Worm (Caenorhabditis elegans) whole organism, mixed stage, embryonic: ENCODE results near the gene C31H1.5.

ENCODE experiments used
- blmp-1 ChIP-seq: fragments of 150-350 bp; optimal IDR thresholded peaks from 2 replicates; lab custom pipeline; 2014; ENCODE audit warnings: missing biosample characterization, missing genetic modification characterization
- ces-1 ChIP-seq: fragments of 150-350 bp; optimal IDR thresholded peaks from 2 replicates; lab custom pipeline; 2014; ENCODE audit warnings: missing biosample characterization, missing genetic modification reagents, missing genetic modification characterization
- elt-3 ChIP-seq: fragments of 150-350 bp; optimal IDR thresholded peaks from 2 replicates; lab custom pipeline; 2014; ENCODE audit warnings: missing biosample characterization, missing genetic modification characterization
- ham-2 ChIP-seq: fragments of 200-800 bp; sonication (Bioruptor generic); optimal IDR thresholded peaks from 2 replicates; lab custom pipeline; 2018; ENCODE audit warnings: mild to moderate bottlenecking, missing genetic modification characterization, missing compliant biosample characterization
- lsy-2 ChIP-seq: fragments of 150-350 bp; optimal IDR thresholded peaks from 2 replicates; lab custom pipeline; 2014; ENCODE audit warnings: missing biosample characterization, missing genetic modification characterization
- nhr-12 ChIP-seq: fragments of 150-350 bp; optimal IDR thresholded peaks from 2 replicates; lab custom pipeline; 2014; ENCODE audit warnings: missing biosample characterization, missing genetic modification characterization
- nhr-237 ChIP-seq: fragments of 150-350 bp; optimal IDR thresholded peaks from 2 replicates; lab custom pipeline; 2014; ENCODE audit warnings: missing biosample characterization, missing genetic modification characterization
- nhr-28 ChIP-seq: fragments of 150-350 bp; optimal IDR thresholded peaks from 2 replicates; lab custom pipeline; 2014; ENCODE audit warnings: missing biosample characterization, missing genetic modification characterization
- pha-4 ChIP-seq: fragments of 150-350 bp; optimal IDR thresholded peaks from 2 replicates; lab custom pipeline; 2018; ENCODE audit warnings: missing biosample characterization, missing genetic modification reagents, missing genetic modification characterization
- unc-62 ChIP-seq: fragments of 150-350 bp; optimal IDR thresholded peaks from 2 replicates; lab custom pipeline; 2014; ENCODE audit warnings: missing biosample characterization, missing genetic modification reagents, missing genetic modification characterization

DNA sequence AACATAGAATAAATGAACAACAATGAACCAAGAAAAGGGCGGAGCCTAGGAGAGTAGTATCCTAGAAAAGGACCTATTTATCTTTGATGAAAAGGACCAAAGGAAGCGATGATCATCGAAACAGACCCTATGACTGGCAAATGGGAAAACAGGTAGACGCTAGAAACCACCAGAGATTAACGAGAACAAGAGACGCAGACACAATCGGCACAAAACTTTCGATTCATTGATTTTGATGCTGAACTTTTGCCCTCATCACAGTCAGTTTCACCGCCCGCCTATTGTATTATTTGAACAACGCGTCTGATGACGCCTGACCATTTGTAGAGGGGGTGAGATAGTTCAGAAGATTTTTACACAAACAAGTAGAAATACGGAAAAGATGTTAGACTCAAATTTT is 30.9 kb downstream of the C31H1.5 start:
- TF ChIP-seq nhr-28 (no peak), ces-1 (no peak), blmp-1 (tag; lab: Kevin White, UChicago) (no peak), elt-3 (tag; lab: Kevin White, UChicago) (no peak), pha-4 (tag; lab: Kevin White, UChicago) (no peak), nhr-237 (tag; lab: Kevin White, UChicago) (no peak), unc-62 (GFP tag; lab: Kevin White, UChicago) (no peak), ham-2 (no peak), nhr-12 (tag; lab: Kevin White, UChicago) (no peak), lsy-2 (tag; lab: Kevin White, UChicago) (no peak)
